ENCODE assay signal across 6 worm cellular contexts in genomic region chrV:11853723-11854122, ce11.
A peak's percentile ranks its signal among the peaks of the same experiment; 100 is the strongest.
TF ChIP-seq lines count a peak whose summit lies in the region.

No protein-coding gene starts in this region.

TF ChIP-seq in whole organism, L1 larva, 84 proteins besides CTCF, POLR2A, EP300 and RAD21 (continues in another document):
- TF ChIP-seq aha-1 (tag; optimal IDR thresholded peaks at IDR 0.05; lab: Kevin White, UChicago), result no peak
- TF ChIP-seq hpl-2 (GFP tag; optimal IDR thresholded peaks at IDR 0.05; lab: Kevin White, UChicago), result no peak
- no peak for TF ChIP-seq nhr-90 (tag; optimal IDR thresholded peaks at IDR 0.05; lab: Kevin White, UChicago; ENCODE audit: poor library complexity)
- no peak for TF ChIP-seq egl-13 (tag; optimal IDR thresholded peaks at IDR 0.05; lab: Kevin White, UChicago)
- TF ChIP-seq lin-14 (GFP tag; optimal IDR thresholded peaks at IDR 0.05; lab: Kevin White, UChicago), result peak; percentile 40
- no peak for TF ChIP-seq vab-15 (tag; optimal IDR thresholded peaks at IDR 0.05; lab: Kevin White, UChicago)
- TF ChIP-seq lin-35 (GFP tag; optimal IDR thresholded peaks at IDR 0.05; lab: Kevin White, UChicago), result peak in 1 of 2 experiments; percentile 5
- no peak for TF ChIP-seq nhr-84 (tag; optimal IDR thresholded peaks at IDR 0.05; lab: Kevin White, UChicago)
- TF ChIP-seq dsc-1 (tag; optimal IDR thresholded peaks at IDR 0.05; lab: Kevin White, UChicago), result no peak
- no peak for TF ChIP-seq rnt-1 (tag; optimal IDR thresholded peaks at IDR 0.05; lab: Kevin White, UChicago)
- no peak for TF ChIP-seq efl-1 (optimal IDR thresholded peaks at IDR 0.05; lab: Kevin White, UChicago)
- no peak for TF ChIP-seq efl-1 (GFP tag; optimal IDR thresholded peaks at IDR 0.05 in 1 of 2; lab: Kevin White, UChicago)
- TF ChIP-seq nhr-76 (tag; optimal IDR thresholded peaks at IDR 0.05; lab: Kevin White, UChicago), result no peak
- TF ChIP-seq nhr-28 (tag; optimal IDR thresholded peaks at IDR 0.05; lab: Kevin White, UChicago), result no peak
- peak; percentile 23 for TF ChIP-seq unc-86 (tag; optimal IDR thresholded peaks at IDR 0.05; lab: Kevin White, UChicago)
- peak; percentile 30 for TF ChIP-seq skn-1 (tag; optimal IDR thresholded peaks at IDR 0.05; lab: Kevin White, UChicago)

TF ChIP-seq in whole organism, L2 larva, 48 proteins besides CTCF, POLR2A, EP300 and RAD21:
- peak; percentile 25 for TF ChIP-seq unc-55 (GFP tag; optimal IDR thresholded peaks at IDR 0.05; lab: Kevin White, UChicago)
- TF ChIP-seq ceh-82 (tag; optimal IDR thresholded peaks at IDR 0.05; lab: Kevin White, UChicago), result no peak

TF ChIP-seq in whole organism, L3 larva, 47 proteins besides CTCF, POLR2A, EP300 and RAD21:
- TF ChIP-seq nhr-25 (tag; optimal IDR thresholded peaks at IDR 0.05; lab: Kevin White, UChicago) (no peak), aly-2 (tag; optimal IDR thresholded peaks at IDR 0.05; lab: Kevin White, UChicago) (no peak), pqm-1 (tag; optimal IDR thresholded peaks at IDR 0.05; lab: Kevin White, UChicago) (no peak), unc-62 (GFP tag; optimal IDR thresholded peaks at IDR 0.05; lab: Kevin White, UChicago) (no peak), ZK546.5 (tag; optimal IDR thresholded peaks at IDR 0.05; lab: Kevin White, UChicago) (no peak), elt-1 (tag; optimal IDR thresholded peaks at IDR 0.05; lab: Kevin White, UChicago) (no peak), nhr-77 (tag; optimal IDR thresholded peaks at IDR 0.05; lab: Kevin White, UChicago) (no peak), nhr-23 (tag; optimal IDR thresholded peaks at IDR 0.05; lab: Kevin White, UChicago) (no peak), elt-2 (tag; optimal IDR thresholded peaks at IDR 0.05; lab: Kevin White, UChicago) (peak; percentile 33), pha-4 (tag; optimal IDR thresholded peaks at IDR 0.05; lab: Kevin White, UChicago) (peak; percentile 20)

TF ChIP-seq in whole organism, L4 larva, 104 proteins besides CTCF, POLR2A, EP300 and RAD21:
- TF ChIP-seq mdl-1 (tag; optimal IDR thresholded peaks at IDR 0.05; lab: Kevin White, UChicago), result peak in 1 of 2 experiments; percentile 8
- no peak for TF ChIP-seq daf-16 (GFP tag; optimal IDR thresholded peaks at IDR 0.05; lab: Kevin White, UChicago)
- TF ChIP-seq daf-16 (tag; optimal IDR thresholded peaks at IDR 0.05; lab: Kevin White, UChicago), result peak; percentile 52
- peak; percentile 10 for TF ChIP-seq dve-1 (tag; optimal IDR thresholded peaks at IDR 0.05; lab: Kevin White, UChicago; ENCODE audit: insufficient read depth)
- no peak for TF ChIP-seq daf-12 (tag; optimal IDR thresholded peaks at IDR 0.05; lab: Kevin White, UChicago)
- no peak for TF ChIP-seq lin-15B (tag; optimal IDR thresholded peaks at IDR 0.05; lab: Kevin White, UChicago)
- TF ChIP-seq nhr-48 (tag; optimal IDR thresholded peaks at IDR 0.05; lab: Kevin White, UChicago), result no peak

TF ChIP-seq in whole organism, late embryonic, 69 proteins besides CTCF, POLR2A, EP300 and RAD21:
- TF ChIP-seq elt-2 (tag; optimal IDR thresholded peaks at IDR 0.05; lab: Kevin White, UChicago) (peak; percentile 32), gmeb-2 (tag; optimal IDR thresholded peaks at IDR 0.05; lab: Kevin White, UChicago) (no peak)
TF ChIP-seq in whole organism, late embryonic: peak in this region for 1.

TF ChIP-seq in whole organism, young adult, 124 proteins besides CTCF, POLR2A, EP300 and RAD21:
- no peak for TF ChIP-seq cebp-1 (GFP tag; IDR thresholded peaks at IDR 0.05; lab: Robert Waterston, UW)
- peak; percentile 76 for TF ChIP-seq cebp-1 (tag; optimal IDR thresholded peaks at IDR 0.05; lab: Kevin White, UChicago)
- TF ChIP-seq ZK185.1 (tag; optimal IDR thresholded peaks at IDR 0.05; lab: Kevin White, UChicago; ENCODE audit: poor library complexity, severe bottlenecking), result no peak
- TF ChIP-seq nhr-179 (tag; optimal IDR thresholded peaks at IDR 0.05; lab: Kevin White, UChicago), result no peak
- no peak for TF ChIP-seq rcor-1 (GFP tag; IDR thresholded peaks at IDR 0.05; lab: Robert Waterston, UW)
- no peak for TF ChIP-seq let-607 (tag; optimal IDR thresholded peaks at IDR 0.05; lab: Kevin White, UChicago)
